Worm (Caenorhabditis elegans) whole organism, L2 larva: ENCODE data around the gene spp-6.

Experiments used
- ZK546.5 ChIP-seq: sonication (generic microtip); optimal IDR thresholded peaks from 2 replicates; lab custom pipeline; 2017; ENCODE audit warnings: missing biosample characterization, missing genetic modification characterization
- dmd-4 ChIP-seq: sonication (generic microtip); optimal IDR thresholded peaks from 2 replicates; lab custom pipeline; 2017; ENCODE audit warnings: missing biosample characterization, missing genetic modification characterization
- fos-1 ChIP-seq: fragments of 150-350 bp; optimal IDR thresholded peaks from 2 replicates; lab custom pipeline; 2014; ENCODE audit warnings: missing biosample characterization, missing genetic modification characterization
- lin-11 ChIP-seq: fragments of 150-350 bp; sonication (generic microtip); optimal IDR thresholded peaks from 2 replicates; lab custom pipeline; 2014; ENCODE audit warnings: missing biosample characterization, missing genetic modification characterization, inconsistent platforms, mixed read lengths
- mab-5 ChIP-seq: fragments of 150-350 bp; optimal IDR thresholded peaks from 2 replicates; lab custom pipeline; 2014; ENCODE audit warnings: missing biosample characterization, missing genetic modification characterization
- mbf-1 ChIP-seq: sonication (generic microtip); optimal IDR thresholded peaks from 2 replicates; lab custom pipeline; 2017; ENCODE audit warnings: missing biosample characterization, missing genetic modification characterization
- nhr-11 ChIP-seq: fragments of 150-350 bp; optimal IDR thresholded peaks from 2 replicates; lab custom pipeline; 2014; ENCODE audit warnings: missing biosample characterization, missing genetic modification characterization
- nhr-129 ChIP-seq: fragments of 150-350 bp; optimal IDR thresholded peaks from 2 replicates; lab custom pipeline; 2014; ENCODE audit warnings: missing biosample characterization, missing genetic modification characterization
- nhr-25 ChIP-seq: fragments of 150-350 bp; sonication (generic microtip); optimal IDR thresholded peaks from 3 replicates; lab custom pipeline; 2014; ENCODE audit warnings: missing biosample characterization, missing genetic modification characterization
- nhr-6 ChIP-seq: fragments of 150-350 bp; optimal IDR thresholded peaks from 2 replicates; lab custom pipeline; 2014; ENCODE audit warnings: missing biosample characterization, missing genetic modification characterization
- nhr-77 ChIP-seq: fragments of 150-350 bp; optimal IDR thresholded peaks from 2 replicates; lab custom pipeline; 2014; ENCODE audit warnings: missing biosample characterization, missing genetic modification characterization
- unc-62 ChIP-seq: fragments of 150-350 bp; optimal IDR thresholded peaks from 2 replicates; lab custom pipeline; 2014; ENCODE audit warnings: missing biosample characterization, missing genetic modification reagents, missing genetic modification characterization

- TF ChIP-seq nhr-129 (peak; percentile 24), unc-62 (GFP tag; lab: Kevin White, UChicago) (no peak), nhr-25 (tag; lab: Kevin White, UChicago) (no peak), nhr-6 (no peak), nhr-77 (tag; lab: Kevin White, UChicago) (no peak), fos-1 (tag; lab: Kevin White, UChicago) (peak; percentile 25), dmd-4 (tag; lab: Kevin White, UChicago) (no peak), mbf-1 (tag; lab: Kevin White, UChicago) (no peak), ZK546.5 (tag; lab: Kevin White, UChicago) (no peak), lin-11 (tag; lab: Kevin White, UChicago) (no peak), nhr-11 (no peak), mab-5 (tag; lab: Kevin White, UChicago) (no peak)
Measured at ce11 chrX:7323604-7324003, 6.5 kb downstream of the spp-6 start.
